Fruit fly (Drosophila melanogaster) whole organism, adult: ENCODE measurements around the gene CARPB.

ENCODE experiments used
- CG11617 ChIP-seq: fragments of 200-800 bp; sonication (Bioruptor generic); optimal IDR thresholded peaks from 2 replicates; lab custom pipeline; 2017; ENCODE audit warnings: mild to moderate bottlenecking, missing biosample characterization, missing genetic modification reagents, missing genetic modification characterization
- CG12768 ChIP-seq: fragments of 200-800 bp; sonication (Bioruptor generic); optimal IDR thresholded peaks from 2 replicates; lab custom pipeline; 2017; ENCODE audit warnings: missing biosample characterization, missing genetic modification characterization, mild to moderate bottlenecking, moderate library complexity, missing genetic modification reagents
- CG33017 ChIP-seq: fragments of 200-800 bp; sonication (Bioruptor generic); optimal IDR thresholded peaks from 2 replicates; lab custom pipeline; 2018; ENCODE audit warnings: missing biosample characterization, mild to moderate bottlenecking, missing genetic modification characterization, moderate library complexity
- CG5204 ChIP-seq: fragments of 200-800 bp; sonication (Bioruptor generic); optimal IDR thresholded peaks from 2 replicates; lab custom pipeline; 2016; ENCODE audit warnings: missing biosample characterization, missing genetic modification characterization
- CG7045 ChIP-seq: fragments of 200-800 bp; sonication (Bioruptor generic); optimal IDR thresholded peaks from 2 replicates; lab custom pipeline; 2017; ENCODE audit warnings: missing biosample characterization, mild to moderate bottlenecking, missing genetic modification characterization
- CG7101 ChIP-seq: fragments of 200-800 bp; sonication (Bioruptor generic); optimal IDR thresholded peaks from 2 replicates; lab custom pipeline; 2018; ENCODE audit warnings: missing biosample characterization, mild to moderate bottlenecking, missing genetic modification characterization, moderate library complexity
- Clk ChIP-seq: fragments of 200-800 bp; sonication (Bioruptor generic); optimal IDR thresholded peaks from 2 replicates; lab custom pipeline; 2017; ENCODE audit warnings: missing biosample characterization, missing genetic modification characterization
- Hr96 ChIP-seq: fragments of 200-800 bp; sonication (Bioruptor generic); optimal IDR thresholded peaks from 2 replicates; lab custom pipeline; 2016; ENCODE audit warnings: missing biosample characterization, missing genetic modification characterization
- Mnt ChIP-seq: fragments of 200-800 bp; sonication (Bioruptor generic); optimal IDR thresholded peaks from 2 replicates; lab custom pipeline; 2016; ENCODE audit warnings: missing biosample characterization, mild to moderate bottlenecking, missing genetic modification characterization
- bab1 ChIP-seq: fragments of 200-800 bp; sonication (Bioruptor generic); optimal IDR thresholded peaks from 3 replicates; lab custom pipeline; 2019; ENCODE audit warnings: missing biosample characterization, mild to moderate bottlenecking, missing genetic modification characterization, moderate library complexity
- cic ChIP-seq: fragments of 200-800 bp; sonication (Bioruptor generic); optimal IDR thresholded peaks from 2 replicates; lab custom pipeline; 2017; ENCODE audit warnings: missing biosample characterization, mild to moderate bottlenecking, missing genetic modification characterization, moderate library complexity

DNA sequence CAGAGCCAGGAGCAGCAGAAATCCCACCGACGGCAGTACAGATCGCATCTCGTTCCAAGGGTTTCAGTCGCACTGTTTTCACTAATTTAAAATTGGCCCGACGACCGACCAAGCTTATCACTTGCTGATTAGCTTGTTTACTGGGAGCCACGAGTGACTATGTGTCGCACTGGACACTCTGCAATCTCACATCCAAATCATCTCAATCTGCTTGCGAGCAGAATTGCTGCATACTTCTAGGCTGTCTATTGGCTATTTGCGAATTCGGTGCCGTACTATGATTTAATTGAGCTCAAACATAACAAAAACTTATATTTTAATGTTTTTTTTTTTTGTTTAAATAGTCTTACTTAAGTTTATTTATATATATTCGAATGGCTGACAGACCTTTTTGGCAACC is 90.9 kb downstream of the CARPB start, which contains the start of gene CG32695:
- no peak for TF ChIP-seq bab1 (GFP tag; lab: Kevin White, UChicago)
- TF ChIP-seq CG12768 (GFP tag; lab: Kevin White, UChicago): no peak
- TF ChIP-seq CG7101 (tag; lab: Kevin White, UChicago): no peak
- no peak for TF ChIP-seq CG33017 (tag; lab: Kevin White, UChicago)
- no peak for TF ChIP-seq CG7045
- TF ChIP-seq cic (GFP tag; lab: Kevin White, UChicago): no peak
- no peak for TF ChIP-seq CG5204 (GFP tag; lab: Kevin White, UChicago)
- no peak for TF ChIP-seq Clk
- TF ChIP-seq Mnt: peak; percentile 53
- no peak for TF ChIP-seq CG11617 (GFP tag; lab: Kevin White, UChicago)
- TF ChIP-seq Hr96 (GFP tag; lab: Kevin White, UChicago): no peak
